Worm (Caenorhabditis elegans) whole organism, early embryonic: Measurements from ENCODE around the gene cdc-42.

ENCODE experiments used
- ama-1 ChIP-seq: fragments of 150-350 bp; optimal IDR thresholded peaks from 2 replicates; lab custom pipeline; 2014
- ceh-13 ChIP-seq: fragments of 200-800 bp; sonication (Bioruptor generic); optimal IDR thresholded peaks from 2 replicates; lab custom pipeline; 2018; ENCODE audit warnings: mild to moderate bottlenecking, missing genetic modification characterization, missing compliant biosample characterization
- flt-1 ChIP-seq: fragments of 200-800 bp; sonication (Bioruptor generic); IDR thresholded peaks from 2 replicates; pipeline ENCODE4 v1.3.6; 2022; ENCODE audit warnings: missing genetic modification characterization, missing compliant biosample characterization
- hmg-4 ChIP-seq: fragments of 200-800 bp; sonication (Bioruptor generic); optimal IDR thresholded peaks from 2 replicates; lab custom pipeline; 2018; ENCODE audit warnings: mild to moderate bottlenecking, missing genetic modification characterization, missing compliant biosample characterization
- sea-1 ChIP-seq: fragments of 200-800 bp; sonication (Bioruptor generic); conservative IDR thresholded peaks from 2 replicates; pipeline ENCODE4 v1.3.6; 2022; ENCODE audit warnings: missing genetic modification characterization, missing compliant biosample characterization

DNA sequence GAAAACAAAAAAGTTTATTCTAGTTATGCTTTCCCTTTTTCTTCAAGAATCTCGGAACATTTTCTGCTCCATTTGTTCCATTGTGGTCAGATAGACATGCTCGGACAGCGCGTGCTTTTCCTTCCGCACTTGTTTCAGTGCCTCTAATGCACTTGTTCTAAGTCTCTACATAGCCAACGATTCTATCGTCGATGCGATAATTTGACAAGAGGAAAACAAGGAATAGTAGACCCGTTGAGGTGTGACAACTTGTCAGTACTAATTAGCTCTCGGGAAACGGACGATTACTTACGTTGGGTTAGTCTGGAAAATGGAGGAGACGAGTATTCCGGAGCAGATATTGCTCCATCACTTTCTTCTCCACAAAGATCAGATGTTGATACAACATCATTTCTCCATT, 28.0 kb upstream of the cdc-42 start:
- TF ChIP-seq hmg-4 (GFP tag; lab: Kevin White, UChicago) (no peak), ceh-13 (GFP tag; lab: Kevin White, UChicago) (no peak), sea-1 (no peak), flt-1 (GFP tag; lab: Robert Waterston, UW) (no peak), ama-1 (lab: Kevin White, UChicago) (no peak)
